Worm (Caenorhabditis elegans) whole organism, L3 larva: ENCODE measurements around the gene parg-1.

Source experiments
- R02D3.7 ChIP-seq: fragments of 150-350 bp; optimal IDR thresholded peaks from 2 replicates; lab custom pipeline; 2014; ENCODE audit warnings: missing biosample characterization, missing genetic modification characterization
- ZK546.5 ChIP-seq: sonication (generic microtip); optimal IDR thresholded peaks from 2 replicates; lab custom pipeline; 2017; ENCODE audit warnings: missing biosample characterization, missing genetic modification characterization
- aly-2 ChIP-seq: fragments of 150-350 bp; optimal IDR thresholded peaks from 2 replicates; lab custom pipeline; 2014; ENCODE audit warnings: missing biosample characterization, missing genetic modification characterization
- ama-1 ChIP-seq: fragments of 150-350 bp; optimal IDR thresholded peaks from 2 replicates; lab custom pipeline; 2018
- ceh-16 ChIP-seq: sonication (generic microtip); optimal IDR thresholded peaks from 2 replicates; lab custom pipeline; 2017; ENCODE audit warnings: missing biosample characterization, missing genetic modification characterization
- ceh-28 ChIP-seq: fragments of 150-350 bp; optimal IDR thresholded peaks from 2 replicates; lab custom pipeline; 2014; ENCODE audit warnings: missing biosample characterization, missing genetic modification reagents, missing genetic modification characterization
- ceh-82 ChIP-seq: fragments of 150-350 bp; optimal IDR thresholded peaks from 2 replicates; lab custom pipeline; 2014; ENCODE audit warnings: missing biosample characterization, missing genetic modification characterization
- ceh-9 ChIP-seq: sonication (generic microtip); optimal IDR thresholded peaks from 2 replicates; lab custom pipeline; 2018; ENCODE audit warnings: missing biosample characterization, missing genetic modification characterization
- daf-12 ChIP-seq: fragments of 150-350 bp; optimal IDR thresholded peaks from 2 replicates; lab custom pipeline; 2014; ENCODE audit warnings: missing biosample characterization, missing genetic modification reagents, missing genetic modification characterization
- egl-27 ChIP-seq: sonication (generic microtip); optimal IDR thresholded peaks from 4 replicates; lab custom pipeline; 2017; ENCODE audit warnings: missing biosample characterization, missing genetic modification reagents, missing genetic modification characterization
- egl-5 ChIP-seq: fragments of 150-350 bp; optimal IDR thresholded peaks from 2 replicates; lab custom pipeline; 2017; ENCODE audit warnings: missing biosample characterization, missing genetic modification reagents, missing genetic modification characterization, inconsistent platforms
- elt-1 ChIP-seq: fragments of 150-350 bp; optimal IDR thresholded peaks from 2 replicates; lab custom pipeline; 2014; ENCODE audit warnings: missing biosample characterization, missing genetic modification characterization
- elt-2 ChIP-seq: sonication (generic microtip); optimal IDR thresholded peaks from 2 replicates; lab custom pipeline; 2016; ENCODE audit warnings: missing genetic modification reagents, mild to moderate bottlenecking, missing genetic modification characterization, missing compliant biosample characterization
- elt-3 ChIP-seq, 3 experiments: fragments of 150-350 bp in 1 of 3; sonication (generic microtip) in 2 of 3; optimal IDR thresholded peaks; 2 replicates in 2 of 3; 4 replicates in 1 of 3; lab custom pipeline; 2014 to 2017; ENCODE audit warnings: missing biosample characterization in 3 of 3, missing genetic modification characterization in 3 of 3
- eor-1 ChIP-seq, 2 experiments: fragments of 150-350 bp; optimal IDR thresholded peaks; 2 replicates each; lab custom pipeline; 2014 to 2018; ENCODE audit warnings: missing biosample characterization in 2 of 2, missing genetic modification characterization in 2 of 2
- fkh-10 ChIP-seq: sonication (generic microtip); optimal IDR thresholded peaks from 2 replicates; lab custom pipeline; 2017; ENCODE audit warnings: missing biosample characterization, missing genetic modification reagents, missing genetic modification characterization
- fkh-2 ChIP-seq: fragments of 150-350 bp; optimal IDR thresholded peaks from 2 replicates; lab custom pipeline; 2014; ENCODE audit warnings: missing biosample characterization, missing genetic modification reagents, missing genetic modification characterization
- hmg-11 ChIP-seq: sonication (generic microtip); optimal IDR thresholded peaks from 2 replicates; lab custom pipeline; 2016; ENCODE audit warnings: missing genetic modification characterization, missing compliant biosample characterization
- jun-1 ChIP-seq: fragments of 150-350 bp; optimal IDR thresholded peaks from 2 replicates; lab custom pipeline; 2014; ENCODE audit warnings: missing biosample characterization, missing genetic modification reagents, missing genetic modification characterization
- lin-15B ChIP-seq: fragments of 150-350 bp; optimal IDR thresholded peaks from 2 replicates; lab custom pipeline; 2014; ENCODE audit warnings: missing biosample characterization, missing genetic modification characterization
- lin-39 ChIP-seq: fragments of 150-350 bp; optimal IDR thresholded peaks from 2 replicates; lab custom pipeline; 2018; ENCODE audit warnings: missing biosample characterization, missing genetic modification reagents, missing genetic modification characterization
- lsy-12 ChIP-seq: sonication (generic microtip); optimal IDR thresholded peaks from 2 replicates; lab custom pipeline; 2016; ENCODE audit warnings: mild to moderate bottlenecking, missing genetic modification characterization, missing compliant biosample characterization
- mdl-1 ChIP-seq: fragments of 150-350 bp; optimal IDR thresholded peaks from 2 replicates; lab custom pipeline; 2014; ENCODE audit warnings: missing biosample characterization, missing genetic modification characterization
- nfya-1 ChIP-seq: sonication (generic microtip); optimal IDR thresholded peaks from 2 replicates; lab custom pipeline; 2017; ENCODE audit warnings: missing genetic modification characterization, mild to moderate bottlenecking, missing compliant biosample characterization, antibody characterized with exemption, moderate library complexity; ENCODE audit not compliant: insufficient read depth
- nhr-12 ChIP-seq: fragments of 150-350 bp; optimal IDR thresholded peaks from 2 replicates; lab custom pipeline; 2014; ENCODE audit warnings: missing biosample characterization, missing genetic modification characterization
- nhr-237 ChIP-seq: fragments of 150-350 bp; optimal IDR thresholded peaks from 2 replicates; lab custom pipeline; 2014; ENCODE audit warnings: missing biosample characterization, missing genetic modification characterization
- nhr-25 ChIP-seq: sonication (generic microtip); optimal IDR thresholded peaks from 2 replicates; lab custom pipeline; 2017; ENCODE audit warnings: missing biosample characterization, missing genetic modification characterization
- nhr-28 ChIP-seq: fragments of 150-350 bp; optimal IDR thresholded peaks from 2 replicates; lab custom pipeline; 2014; ENCODE audit warnings: missing biosample characterization, missing genetic modification characterization
- nhr-43 ChIP-seq: sonication (generic microtip); optimal IDR thresholded peaks from 2 replicates; lab custom pipeline; 2016; ENCODE audit warnings: mild to moderate bottlenecking, missing genetic modification characterization, missing compliant biosample characterization; ENCODE audit not compliant: poor library complexity, severe bottlenecking
- nhr-67 ChIP-seq: fragments of 150-350 bp; optimal IDR thresholded peaks from 2 replicates; lab custom pipeline; 2014; ENCODE audit warnings: missing biosample characterization, missing genetic modification characterization
- nhr-76 ChIP-seq: fragments of 150-350 bp; sonication (generic microtip); optimal IDR thresholded peaks from 5 replicates; lab custom pipeline; 2014; ENCODE audit warnings: missing biosample characterization, missing genetic modification characterization
- nhr-77 ChIP-seq: fragments of 150-350 bp; optimal IDR thresholded peaks from 2 replicates; lab custom pipeline; 2014; ENCODE audit warnings: missing biosample characterization, missing genetic modification characterization
- pha-4 ChIP-seq: fragments of 150-350 bp; optimal IDR thresholded peaks from 2 replicates; lab custom pipeline; 2014; ENCODE audit warnings: missing biosample characterization, missing genetic modification reagents, missing genetic modification characterization
- pqm-1 ChIP-seq: fragments of 150-350 bp; optimal IDR thresholded peaks from 2 replicates; lab custom pipeline; 2017; ENCODE audit warnings: missing biosample characterization, missing genetic modification characterization, inconsistent platforms
- skn-1 ChIP-seq: fragments of 150-350 bp; optimal IDR thresholded peaks from 2 replicates; lab custom pipeline; 2014; ENCODE audit warnings: missing biosample characterization, missing genetic modification characterization
- snpc-4 ChIP-seq: fragments of 150-350 bp; optimal IDR thresholded peaks from 2 replicates; lab custom pipeline; 2014; ENCODE audit warnings: missing biosample characterization, missing genetic modification characterization
- unc-39 ChIP-seq: sonication (generic microtip); optimal IDR thresholded peaks from 4 replicates; lab custom pipeline; 2017; ENCODE audit warnings: missing biosample characterization, missing genetic modification characterization
- zag-1 ChIP-seq: fragments of 150-350 bp; optimal IDR thresholded peaks from 2 replicates; lab custom pipeline; 2014; ENCODE audit warnings: missing biosample characterization, missing genetic modification characterization
- ztf-4 ChIP-seq: fragments of 150-350 bp; optimal IDR thresholded peaks from 2 replicates; lab custom pipeline; 2014; ENCODE audit warnings: missing biosample characterization, missing genetic modification characterization

The parg-1 gene

DNA sequence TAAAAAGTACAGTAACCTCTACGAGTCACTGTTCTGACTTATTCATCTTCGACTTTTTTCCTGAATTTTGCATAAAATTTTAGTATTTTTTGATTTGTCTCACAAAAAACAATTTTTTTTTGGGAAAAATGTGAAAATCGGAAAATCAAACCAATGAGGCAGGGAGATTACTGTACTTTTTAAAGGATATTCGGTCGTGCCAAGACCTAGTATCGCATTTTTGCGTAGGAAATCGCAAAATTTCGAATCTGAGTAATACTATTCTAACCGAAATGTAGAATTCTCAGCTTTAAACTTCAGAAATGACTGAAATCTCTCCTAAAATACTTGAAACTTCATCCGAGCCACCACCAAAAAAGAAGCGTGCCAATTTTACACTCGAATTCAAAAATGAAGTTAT, 8.3 kb upstream of the parg-1 start, which contains the start of gene F21D5.4:
Gene F21D5.4, plus strand, starts transcription at position 301 of the 400 bp plus-strand sequence.
- TF ChIP-seq elt-1 (tag; lab: Kevin White, UChicago): no peak
- TF ChIP-seq daf-12 (tag; lab: Kevin White, UChicago): no peak
- no peak for TF ChIP-seq egl-5 (tag; lab: Kevin White, UChicago)
- TF ChIP-seq ceh-9 (tag; lab: Kevin White, UChicago): no peak

DNA sequence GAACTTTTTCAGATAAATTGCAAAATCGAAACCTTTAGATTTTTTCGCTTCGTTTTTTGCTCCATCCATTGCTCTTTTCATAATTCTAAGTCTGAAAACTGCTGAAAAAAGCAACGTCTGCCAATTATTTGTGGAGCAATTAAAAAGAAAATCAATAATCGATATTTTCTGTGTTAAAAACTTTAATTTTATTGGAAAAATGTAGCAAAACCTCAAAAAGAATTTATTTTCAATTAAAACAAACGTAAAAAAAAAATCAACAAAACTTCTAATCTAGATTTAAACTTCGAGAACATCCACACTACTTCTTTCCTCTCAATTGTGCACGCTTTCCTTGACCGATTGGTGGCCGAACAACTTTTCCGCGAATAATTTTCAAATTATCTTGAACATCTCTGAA, 6.8 kb upstream of the parg-1 start, which contains the start of gene F21D5.5:
Gene F21D5.5, minus strand, starts transcription at position 101 of the 400 bp plus-strand sequence.
- TF ChIP-seq ztf-4 (no peak), pha-4 (tag; lab: Kevin White, UChicago) (no peak), nhr-67 (tag; lab: Kevin White, UChicago) (no peak), unc-39 (tag; lab: Kevin White, UChicago) (no peak), ama-1 (lab: Kevin White, UChicago) (no peak), nhr-28 (tag; lab: Kevin White, UChicago) (no peak), nhr-43 (tag; lab: Kevin White, UChicago) (no peak), fkh-2 (tag; lab: Kevin White, UChicago) (no peak), R02D3.7 (tag; lab: Kevin White, UChicago) (no peak), eor-1 (tag; optimal IDR thresholded peaks at IDR 0.05; lab: Kevin White, UChicago) (no peak), fkh-10 (no peak), pqm-1 (no peak), mdl-1 (tag; lab: Kevin White, UChicago) (no peak), nhr-76 (no peak), ZK546.5 (no peak)

DNA sequence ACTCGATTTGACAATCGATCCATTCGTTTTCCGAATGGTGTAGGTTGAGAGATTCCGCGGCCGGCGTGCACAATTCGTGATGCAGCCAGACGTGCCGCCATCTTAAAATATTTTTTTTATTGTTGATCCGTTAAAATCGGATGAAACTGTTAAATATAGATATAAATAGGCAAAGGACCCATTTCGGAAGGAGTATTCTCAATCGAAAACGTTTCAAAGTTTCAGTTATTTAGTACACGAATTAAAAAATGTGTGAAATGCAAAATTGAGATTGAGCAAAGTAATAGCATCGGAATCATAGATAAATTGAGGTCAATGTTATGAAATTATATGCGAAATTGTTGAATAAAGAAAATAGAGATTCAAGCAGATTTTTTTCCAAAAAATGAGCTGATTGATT, 6.1 kb upstream of the parg-1 start, which contains the start of gene mrps-33:
Gene mrps-33, minus strand, starts transcription at position 101 of the 400 bp plus-strand sequence.
- no peak for TF ChIP-seq ceh-9 (tag; lab: Kevin White, UChicago)
- no peak for TF ChIP-seq nhr-12 (tag; lab: Kevin White, UChicago)
- TF ChIP-seq nhr-25 (tag; lab: Kevin White, UChicago): no peak
- no peak for TF ChIP-seq nhr-28 (tag; lab: Kevin White, UChicago)
- TF ChIP-seq ceh-28 (tag; lab: Kevin White, UChicago): no peak
- TF ChIP-seq ama-1 (lab: Kevin White, UChicago): no peak
- TF ChIP-seq lsy-12 (tag; lab: Kevin White, UChicago): no peak
- TF ChIP-seq ZK546.5: no peak
- TF ChIP-seq ceh-82: no peak
- no peak for TF ChIP-seq nhr-77 (tag; lab: Kevin White, UChicago)
- no peak for TF ChIP-seq elt-3 (tag; optimal IDR thresholded peaks at IDR 0.05; lab: Kevin White, UChicago)
- TF ChIP-seq R02D3.7 (tag; lab: Kevin White, UChicago): no peak

DNA sequence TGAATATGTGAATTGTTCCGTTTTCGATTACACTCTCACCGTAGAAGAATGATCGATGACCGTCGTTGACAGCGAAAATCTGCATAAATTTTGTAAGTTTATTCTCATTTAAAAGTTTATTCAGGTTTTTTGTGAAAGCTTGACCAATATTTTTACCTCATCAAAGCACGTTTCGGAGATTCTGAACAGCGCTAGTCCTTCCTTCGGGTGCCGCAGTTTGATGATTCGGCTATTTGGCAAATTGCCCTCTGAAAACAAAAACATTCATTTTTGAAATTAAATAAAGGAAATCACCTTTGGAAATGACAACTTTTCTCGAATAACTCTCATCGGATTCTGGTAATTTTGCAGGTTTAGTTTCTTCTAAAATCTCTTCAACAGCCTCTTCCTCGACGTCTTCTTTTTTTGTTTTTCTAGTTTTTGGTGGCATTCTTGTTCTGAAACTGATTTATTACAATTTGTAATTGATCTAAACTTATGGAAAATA, 5.1 kb upstream of the parg-1 start, which contains the start of gene F21D5.6:
Gene F21D5.6, minus strand, starts transcription at position 437 of the 487 bp plus-strand sequence.
- no peak for TF ChIP-seq aly-2 (tag; lab: Kevin White, UChicago)
- peak; percentile 25 for TF ChIP-seq nhr-43 (tag; lab: Kevin White, UChicago)
- no peak for TF ChIP-seq ZK546.5
- peak; percentile 0 for TF ChIP-seq ama-1 (lab: Kevin White, UChicago)

DNA sequence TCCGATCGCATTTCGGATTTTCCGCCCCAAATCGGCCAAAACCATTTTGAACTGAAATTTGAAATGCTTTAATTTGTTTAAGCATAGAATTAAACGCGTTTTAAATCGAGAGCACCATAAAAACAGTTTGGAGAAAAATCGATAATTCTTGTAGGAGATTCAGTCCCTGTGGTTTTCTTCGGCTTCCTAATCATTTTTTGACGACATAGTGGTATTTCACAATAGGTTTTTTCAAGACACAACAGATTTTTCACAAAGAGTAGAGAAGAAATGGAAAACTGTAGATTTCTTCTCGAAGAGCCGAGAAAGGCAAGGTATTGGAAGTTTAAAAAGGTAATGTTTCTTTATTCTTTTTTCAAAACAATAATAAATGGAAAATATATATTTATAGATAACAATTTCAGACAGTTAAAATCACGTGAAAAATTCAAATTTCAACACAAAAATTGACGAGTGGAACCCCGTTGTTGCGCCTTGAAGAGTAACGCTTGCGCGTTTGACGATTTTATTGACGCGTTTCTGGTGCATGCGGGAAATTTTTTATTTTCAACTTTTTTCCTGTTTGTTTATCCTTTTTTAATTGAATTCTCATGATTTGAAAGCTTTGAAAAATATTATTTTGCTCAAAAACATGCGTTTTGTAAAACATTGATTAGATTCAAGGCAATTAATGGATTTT, 2.3 kb upstream of the parg-1 start, which contains the start of gene F21D5.7:
Gene F21D5.7, minus strand, starts transcription at position 51 of the 679 bp plus-strand sequence.
- TF ChIP-seq lin-15B (tag; lab: Kevin White, UChicago) (peak; percentile 74), skn-1 (tag; lab: Kevin White, UChicago) (peak; percentile 10), nhr-25 (tag; lab: Kevin White, UChicago) (peak; percentile 37), ceh-16 (no peak), pha-4 (tag; lab: Kevin White, UChicago) (peak; percentile 90), mdl-1 (tag; lab: Kevin White, UChicago) (no peak), pqm-1 (peak; percentile 59), snpc-4 (peak; percentile 77), hmg-11 (tag; lab: Kevin White, UChicago) (peak; percentile 73), egl-5 (tag; lab: Kevin White, UChicago) (peak; percentile 49), zag-1 (tag; lab: Kevin White, UChicago) (no peak), aly-2 (tag; lab: Kevin White, UChicago) (no peak), lsy-12 (tag; lab: Kevin White, UChicago) (peak; percentile 56), jun-1 (peak; percentile 32), nfya-1 (tag; lab: Kevin White, UChicago) (peak; percentile 84), ceh-28 (tag; lab: Kevin White, UChicago) (peak; percentile 2), unc-39 (tag; lab: Kevin White, UChicago) (no peak), elt-2 (tag; lab: Kevin White, UChicago) (peak; percentile 73), nhr-237 (tag; lab: Kevin White, UChicago) (no peak), eor-1 (tag; optimal IDR thresholded peaks at IDR 0.05; lab: Kevin White, UChicago) (no peak), daf-12 (tag; lab: Kevin White, UChicago) (no peak), lin-39 (tag; lab: Kevin White, UChicago) (peak; percentile 34), egl-27 (tag; lab: Kevin White, UChicago) (peak; percentile 9), R02D3.7 (tag; lab: Kevin White, UChicago) (peak; percentile 23), nhr-43 (tag; lab: Kevin White, UChicago) (peak; percentile 45)
